Fruit fly (Drosophila melanogaster) whole organism, adult: ENCODE measurements around the gene SLIRP2.

ENCODE experiments used
- CG11617 ChIP-seq: fragments of 200-800 bp; sonication (Bioruptor generic); optimal IDR thresholded peaks from 2 replicates; lab custom pipeline; 2017; ENCODE audit warnings: mild to moderate bottlenecking, missing biosample characterization, missing genetic modification reagents, missing genetic modification characterization
- CG12768 ChIP-seq: fragments of 200-800 bp; sonication (Bioruptor generic); optimal IDR thresholded peaks from 2 replicates; lab custom pipeline; 2017; ENCODE audit warnings: missing biosample characterization, missing genetic modification characterization, mild to moderate bottlenecking, moderate library complexity, missing genetic modification reagents
- CG14711 ChIP-seq: fragments of 200-800 bp; sonication (Bioruptor generic); optimal IDR thresholded peaks from 2 replicates; lab custom pipeline; 2018; ENCODE audit warnings: missing biosample characterization, mild to moderate bottlenecking, missing genetic modification characterization, moderate library complexity
- CG1620 ChIP-seq: fragments of 200-800 bp; sonication (Bioruptor generic); optimal IDR thresholded peaks from 2 replicates; lab custom pipeline; 2016; ENCODE audit warnings: missing biosample characterization, missing genetic modification characterization
- CG33017 ChIP-seq: fragments of 200-800 bp; sonication (Bioruptor generic); optimal IDR thresholded peaks from 2 replicates; lab custom pipeline; 2018; ENCODE audit warnings: missing biosample characterization, mild to moderate bottlenecking, missing genetic modification characterization, moderate library complexity
- CG5204 ChIP-seq: fragments of 200-800 bp; sonication (Bioruptor generic); optimal IDR thresholded peaks from 2 replicates; lab custom pipeline; 2016; ENCODE audit warnings: missing biosample characterization, missing genetic modification characterization
- CG7045 ChIP-seq: fragments of 200-800 bp; sonication (Bioruptor generic); optimal IDR thresholded peaks from 2 replicates; lab custom pipeline; 2017; ENCODE audit warnings: missing biosample characterization, mild to moderate bottlenecking, missing genetic modification characterization
- CG7101 ChIP-seq: fragments of 200-800 bp; sonication (Bioruptor generic); optimal IDR thresholded peaks from 2 replicates; lab custom pipeline; 2018; ENCODE audit warnings: missing biosample characterization, mild to moderate bottlenecking, missing genetic modification characterization, moderate library complexity
- Clk ChIP-seq: fragments of 200-800 bp; sonication (Bioruptor generic); optimal IDR thresholded peaks from 2 replicates; lab custom pipeline; 2017; ENCODE audit warnings: missing biosample characterization, missing genetic modification characterization
- Crg-1 ChIP-seq: fragments of 200-800 bp; sonication (Bioruptor generic); optimal IDR thresholded peaks from 2 replicates; lab custom pipeline; 2016; ENCODE audit warnings: missing biosample characterization, missing genetic modification characterization
- Hr96 ChIP-seq: fragments of 200-800 bp; sonication (Bioruptor generic); optimal IDR thresholded peaks from 2 replicates; lab custom pipeline; 2016; ENCODE audit warnings: missing biosample characterization, missing genetic modification characterization
- Mnt ChIP-seq: fragments of 200-800 bp; sonication (Bioruptor generic); optimal IDR thresholded peaks from 2 replicates; lab custom pipeline; 2016; ENCODE audit warnings: missing biosample characterization, mild to moderate bottlenecking, missing genetic modification characterization
- bab1 ChIP-seq: fragments of 200-800 bp; sonication (Bioruptor generic); optimal IDR thresholded peaks from 3 replicates; lab custom pipeline; 2019; ENCODE audit warnings: missing biosample characterization, mild to moderate bottlenecking, missing genetic modification characterization, moderate library complexity
- cic ChIP-seq: fragments of 200-800 bp; sonication (Bioruptor generic); optimal IDR thresholded peaks from 2 replicates; lab custom pipeline; 2017; ENCODE audit warnings: missing biosample characterization, mild to moderate bottlenecking, missing genetic modification characterization, moderate library complexity
- cnc ChIP-seq, 2 experiments: fragments of >200 bp; optimal IDR thresholded peaks; 2 replicates each; lab custom pipeline; 2017
- kay ChIP-seq: fragments of 200-800 bp; sonication (Bioruptor generic); peaks from one replicate; lab custom pipeline; 2016; ENCODE audit warnings: missing biosample characterization, missing genetic modification characterization, borderline replicate concordance
- ovo ChIP-seq: fragments of 200-800 bp; sonication (Bioruptor generic); optimal IDR thresholded peaks from 2 replicates; lab custom pipeline; 2016; ENCODE audit warnings: missing biosample characterization, missing genetic modification characterization
- pad ChIP-seq: fragments of 200-800 bp; sonication (Bioruptor generic); optimal IDR thresholded peaks from 3 replicates; lab custom pipeline; 2017; ENCODE audit warnings: missing biosample characterization, missing genetic modification characterization, mild to moderate bottlenecking, moderate library complexity, missing genetic modification reagents
- tj ChIP-seq: fragments of 200-800 bp; sonication (Bioruptor generic); optimal IDR thresholded peaks from 3 replicates; lab custom pipeline; 2017; ENCODE audit warnings: missing biosample characterization, mild to moderate bottlenecking, missing genetic modification characterization, moderate library complexity
- toe ChIP-seq: fragments of 200-800 bp; sonication (Bioruptor generic); optimal IDR thresholded peaks from 2 replicates; lab custom pipeline; 2016; ENCODE audit warnings: missing biosample characterization, missing genetic modification characterization

The SLIRP2 gene

DNA sequence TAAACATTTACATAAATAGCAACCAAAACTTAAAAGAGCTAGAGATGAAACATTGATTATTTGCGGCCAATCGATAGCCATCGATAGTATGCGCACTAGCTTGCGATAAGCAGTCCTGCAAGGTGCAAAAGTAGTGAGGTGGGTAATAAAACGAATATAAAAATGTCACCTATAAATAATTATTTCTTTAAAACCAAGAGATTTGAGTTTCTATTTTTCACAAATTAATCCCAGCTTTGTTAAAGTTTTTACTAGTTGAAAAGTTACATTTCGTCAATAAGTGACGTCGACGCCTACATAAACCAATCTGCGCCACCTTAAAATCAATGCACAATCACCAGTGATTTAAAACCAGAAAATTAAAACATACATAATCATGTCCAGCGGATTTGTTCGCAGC lies at the start of gene SLIRP2, which contains the start of gene Mkk4:
TSS of gene SLIRP2 (plus strand) at position 344 of the 400 bp plus-strand sequence.
TSS of gene Mkk4 (minus strand) at position 56 of the 400 bp plus-strand sequence.
- TF ChIP-seq CG14711 (tag; lab: Kevin White, UChicago), result peak; percentile 96
- TF ChIP-seq ovo (GFP tag; lab: Kevin White, UChicago), result peak; percentile 96
- peak; percentile 98 for TF ChIP-seq CG12768 (GFP tag; lab: Kevin White, UChicago)
- TF ChIP-seq CG33017 (tag; lab: Kevin White, UChicago), result peak; percentile 98
- peak; percentile 99 for TF ChIP-seq bab1 (GFP tag; lab: Kevin White, UChicago)
- peak; percentile 99 for TF ChIP-seq toe (GFP tag; lab: Kevin White, UChicago)
- TF ChIP-seq Mnt (GFP tag; lab: Kevin White, UChicago), result peak; percentile 96
- TF ChIP-seq cnc (optimal IDR thresholded peaks at IDR 0.05; lab: Kevin White, UChicago), result no peak
- TF ChIP-seq pad, result peak; percentile 90
- TF ChIP-seq Clk, result peak; percentile 97
- peak; percentile 88 for TF ChIP-seq cic (GFP tag; lab: Kevin White, UChicago)
- peak; percentile 99 for TF ChIP-seq CG1620
- TF ChIP-seq tj (GFP tag; lab: Kevin White, UChicago), result peak; percentile 90
- peak; percentile 98 for TF ChIP-seq CG5204 (GFP tag; lab: Kevin White, UChicago)
- peak; percentile 98 for TF ChIP-seq Crg-1 (GFP tag; lab: Kevin White, UChicago)
- TF ChIP-seq Hr96 (GFP tag; lab: Kevin White, UChicago), result peak; percentile 98
- peak; percentile 98 for TF ChIP-seq CG7101
- peak; percentile 99 for TF ChIP-seq CG11617 (GFP tag; lab: Kevin White, UChicago)
- TF ChIP-seq CG7045, result peak; percentile 98
- TF ChIP-seq kay (GFP tag; lab: Kevin White, UChicago), result no peak

DNA sequence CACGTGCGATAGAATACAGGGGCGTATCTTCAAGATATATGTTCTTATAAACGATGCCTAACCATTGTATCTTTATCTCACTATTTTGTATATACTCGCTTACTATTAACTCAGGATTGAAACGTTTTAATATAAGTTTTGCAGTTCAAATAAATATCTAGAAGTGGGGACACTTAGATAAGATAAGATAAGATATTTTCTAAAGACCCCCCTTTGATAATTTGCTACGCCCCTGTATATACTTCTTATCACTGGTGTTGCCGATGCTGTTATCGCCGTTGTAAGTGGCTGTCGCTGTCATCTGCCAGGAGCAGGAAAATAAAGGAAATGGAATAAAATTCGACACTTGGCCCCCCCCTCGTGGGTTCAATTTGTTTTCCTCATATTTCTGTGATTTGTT lies 34.7 kb upstream of the SLIRP2 start:
- TF ChIP-seq pad (no peak), CG5204 (GFP tag; lab: Kevin White, UChicago) (no peak), kay (GFP tag; lab: Kevin White, UChicago) (no peak), Clk (no peak), Mnt (GFP tag; lab: Kevin White, UChicago) (no peak), Crg-1 (GFP tag; lab: Kevin White, UChicago) (no peak), CG7101 (no peak), cnc (optimal IDR thresholded peaks at IDR 0.05; lab: Kevin White, UChicago) (no peak), CG7045 (no peak)

DNA sequence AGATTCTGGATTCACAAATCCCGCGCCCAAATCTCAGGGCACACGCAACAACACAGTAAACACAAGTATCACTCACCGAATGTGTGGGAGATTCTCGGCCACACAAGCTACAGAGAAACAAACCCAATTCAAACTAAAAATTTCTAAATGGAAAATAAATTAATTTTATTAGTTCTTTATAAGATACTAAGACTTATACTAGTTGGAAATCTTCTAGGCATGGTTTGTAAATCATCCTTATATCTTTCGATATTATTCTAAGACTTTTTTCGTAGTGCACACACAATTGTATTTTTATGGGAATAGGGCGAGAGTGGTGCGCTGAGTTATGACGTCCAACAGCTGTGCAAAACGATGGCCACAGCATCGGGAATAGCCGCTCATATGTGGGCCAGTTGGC lies 31.8 kb upstream of the SLIRP2 start:
- TF ChIP-seq toe (GFP tag; lab: Kevin White, UChicago), result no peak
- no peak for TF ChIP-seq CG1620
- TF ChIP-seq CG7101, result no peak
- no peak for TF ChIP-seq ovo (GFP tag; lab: Kevin White, UChicago)
- TF ChIP-seq CG5204 (GFP tag; lab: Kevin White, UChicago), result no peak
- TF ChIP-seq CG11617 (GFP tag; lab: Kevin White, UChicago), result no peak
- no peak for TF ChIP-seq pad
- no peak for TF ChIP-seq Crg-1 (GFP tag; lab: Kevin White, UChicago)
- TF ChIP-seq cnc (optimal IDR thresholded peaks at IDR 0.05; lab: Kevin White, UChicago), result no peak
- no peak for TF ChIP-seq CG7045
- no peak for TF ChIP-seq tj (GFP tag; lab: Kevin White, UChicago)
- TF ChIP-seq CG12768 (GFP tag; lab: Kevin White, UChicago), result no peak
- no peak for TF ChIP-seq CG33017 (tag; lab: Kevin White, UChicago)
- no peak for TF ChIP-seq CG14711 (tag; lab: Kevin White, UChicago)
- no peak for TF ChIP-seq Hr96 (GFP tag; lab: Kevin White, UChicago)
- TF ChIP-seq kay (GFP tag; lab: Kevin White, UChicago), result no peak
- TF ChIP-seq Mnt (GFP tag; lab: Kevin White, UChicago), result no peak
- TF ChIP-seq bab1 (GFP tag; lab: Kevin White, UChicago), result no peak

DNA sequence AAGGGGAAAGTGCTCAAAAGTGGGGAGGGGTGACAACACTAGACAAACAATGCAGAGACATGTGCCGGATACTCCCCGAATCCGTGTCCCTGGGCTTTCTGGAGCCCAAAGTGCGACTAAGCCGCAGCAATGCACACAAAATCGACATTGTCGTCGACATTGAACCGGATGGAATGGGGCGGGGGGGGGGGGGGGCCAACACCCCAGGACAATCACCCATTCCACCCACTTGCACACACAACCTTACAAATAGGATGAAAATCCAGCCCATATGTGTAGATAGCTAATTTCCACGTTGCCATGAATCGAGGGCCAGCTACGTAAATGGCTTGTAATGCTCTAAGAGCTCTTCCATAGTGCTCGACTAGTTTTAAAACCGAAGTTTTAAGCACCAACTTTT lies 30.1 kb upstream of the SLIRP2 start:
- TF ChIP-seq Clk, result no peak
- no peak for TF ChIP-seq ovo (GFP tag; lab: Kevin White, UChicago)
- TF ChIP-seq Hr96 (GFP tag; lab: Kevin White, UChicago), result no peak
- no peak for TF ChIP-seq CG14711 (tag; lab: Kevin White, UChicago)
- no peak for TF ChIP-seq CG5204 (GFP tag; lab: Kevin White, UChicago)
- TF ChIP-seq cnc (optimal IDR thresholded peaks at IDR 0.05; lab: Kevin White, UChicago), result no peak

DNA sequence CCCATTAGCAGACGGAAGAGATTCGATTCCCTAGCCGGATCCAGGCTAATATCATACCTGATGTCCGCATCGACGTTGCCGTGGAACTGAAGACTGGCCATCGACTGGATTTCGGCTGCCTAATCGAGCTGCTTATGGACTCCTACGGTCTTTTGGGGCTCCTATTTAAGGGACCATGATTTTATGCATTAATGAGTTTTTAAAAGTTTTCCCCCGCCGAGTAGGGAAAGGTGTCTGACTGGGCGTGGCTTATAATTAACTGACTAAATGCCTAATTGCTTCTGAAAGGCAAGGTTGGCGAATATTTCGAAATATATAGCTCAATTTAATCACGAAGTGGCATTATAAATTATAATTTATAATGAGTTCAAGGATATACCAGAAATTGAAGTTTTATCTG lies 15.1 kb upstream of the SLIRP2 start, which contains the start of gene Or85e:
TSS of gene Or85e (minus strand) at position 101 of the 400 bp plus-strand sequence.
- TF ChIP-seq bab1 (GFP tag; lab: Kevin White, UChicago) (no peak), kay (GFP tag; lab: Kevin White, UChicago) (no peak), CG7101 (no peak), ovo (GFP tag; lab: Kevin White, UChicago) (no peak), toe (GFP tag; lab: Kevin White, UChicago) (no peak), CG11617 (GFP tag; lab: Kevin White, UChicago) (no peak), cic (GFP tag; lab: Kevin White, UChicago) (no peak), CG1620 (no peak), cnc (optimal IDR thresholded peaks at IDR 0.05; lab: Kevin White, UChicago) (no peak), CG5204 (GFP tag; lab: Kevin White, UChicago) (no peak), tj (GFP tag; lab: Kevin White, UChicago) (no peak), CG7045 (no peak), CG33017 (tag; lab: Kevin White, UChicago) (no peak)

DNA sequence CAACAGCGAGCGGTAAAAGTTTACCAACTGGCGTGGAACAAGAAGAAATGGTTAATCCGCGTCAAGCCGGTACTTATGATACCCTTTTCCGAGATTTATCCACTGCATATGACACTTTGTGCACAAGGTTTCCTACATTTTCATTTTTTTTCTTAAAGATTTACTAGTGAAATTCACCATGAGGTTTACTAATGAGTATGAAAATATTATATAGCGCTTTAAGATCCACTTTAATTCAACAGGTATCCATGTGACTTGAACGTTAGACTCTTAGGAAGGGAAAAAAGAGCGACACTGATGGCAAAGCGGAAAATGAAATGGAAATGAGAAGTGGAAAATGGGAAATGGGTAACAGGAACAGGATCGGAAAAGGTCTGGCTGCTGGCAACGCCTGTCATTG lies 12.3 kb upstream of the SLIRP2 start:
- no peak for TF ChIP-seq pad
- no peak for TF ChIP-seq Clk
- TF ChIP-seq cic (GFP tag; lab: Kevin White, UChicago), result no peak
- no peak for TF ChIP-seq bab1 (GFP tag; lab: Kevin White, UChicago)
- TF ChIP-seq CG11617 (GFP tag; lab: Kevin White, UChicago), result no peak
- TF ChIP-seq CG33017 (tag; lab: Kevin White, UChicago), result no peak
- no peak for TF ChIP-seq Mnt (GFP tag; lab: Kevin White, UChicago)
- no peak for TF ChIP-seq CG12768 (GFP tag; lab: Kevin White, UChicago)
- no peak for TF ChIP-seq CG7101
- no peak for TF ChIP-seq CG1620
- no peak for TF ChIP-seq Hr96 (GFP tag; lab: Kevin White, UChicago)
- no peak for TF ChIP-seq Crg-1 (GFP tag; lab: Kevin White, UChicago)
- TF ChIP-seq tj (GFP tag; lab: Kevin White, UChicago), result no peak
- no peak for TF ChIP-seq CG14711 (tag; lab: Kevin White, UChicago)
- no peak for TF ChIP-seq toe (GFP tag; lab: Kevin White, UChicago)
